Worm (Caenorhabditis elegans) whole organism, L1 larva: ENCODE measurements around the gene Y48C3A.18.
A peak's percentile ranks its signal among the peaks of the same experiment; 100 is the strongest.

ENCODE experiments used
- C16A3.4 ChIP-seq: fragments of 150-350 bp; optimal IDR thresholded peaks from 2 replicates; lab custom pipeline; 2014; ENCODE audit warnings: missing biosample characterization, missing genetic modification characterization
- F16B12.6 ChIP-seq: fragments of 150-350 bp; optimal IDR thresholded peaks from 2 replicates; lab custom pipeline; 2014; ENCODE audit warnings: missing biosample characterization, missing genetic modification characterization
- aha-1 ChIP-seq: fragments of 150-350 bp; optimal IDR thresholded peaks from 2 replicates; lab custom pipeline; 2014; ENCODE audit warnings: missing biosample characterization, missing genetic modification characterization
- ama-1 ChIP-seq: fragments of 150-350 bp; optimal IDR thresholded peaks from 2 replicates; lab custom pipeline; 2014
- blmp-1 ChIP-seq: fragments of 150-350 bp; optimal IDR thresholded peaks from 2 replicates; lab custom pipeline; 2014; ENCODE audit warnings: missing biosample characterization, missing genetic modification characterization
- ceh-88 ChIP-seq: fragments of 200-800 bp; sonication (Bioruptor generic); IDR thresholded peaks from 2 replicates; pipeline ENCODE4 v1.3.6; 2022; ENCODE audit warnings: missing genetic modification characterization, missing compliant biosample characterization
- ceh-90 ChIP-seq: sonication (generic microtip); optimal IDR thresholded peaks from 2 replicates; lab custom pipeline; 2016; ENCODE audit warnings: missing genetic modification characterization, missing compliant biosample characterization
- ces-1 ChIP-seq: fragments of 150-350 bp; optimal IDR thresholded peaks from 2 replicates; lab custom pipeline; 2014; ENCODE audit warnings: missing biosample characterization, missing genetic modification reagents, missing genetic modification characterization
- efl-1 ChIP-seq, 4 experiments: fragments of 150-350 bp; optimal IDR thresholded peaks in 3 of 4; peaks in 1 of 4; 1 replicate in 1 of 4; 2 replicates in 3 of 4; lab custom pipeline; 2014; ENCODE audit warnings: missing biosample characterization in 2 of 4, missing genetic modification characterization in 2 of 4, missing genetic modification reagents in 2 of 4
- egl-13 ChIP-seq: sonication (generic microtip); optimal IDR thresholded peaks from 2 replicates; lab custom pipeline; 2016; ENCODE audit warnings: missing genotype, missing genetic modification reagents, missing genetic modification characterization, missing compliant biosample characterization
- elt-2 ChIP-seq: sonication (generic microtip); optimal IDR thresholded peaks from 2 replicates; lab custom pipeline; 2016; ENCODE audit warnings: missing genetic modification characterization, mild to moderate bottlenecking, inconsistent platforms, missing compliant biosample characterization, missing genetic modification reagents
- ets-5 ChIP-seq: fragments of 200-800 bp; sonication (Bioruptor generic); IDR thresholded peaks from 2 replicates; pipeline ENCODE4 v1.3.6; 2022; ENCODE audit warnings: missing genetic modification characterization, missing compliant biosample characterization
- fkh-10 ChIP-seq: sonication (generic microtip); optimal IDR thresholded peaks from 2 replicates; lab custom pipeline; 2017; ENCODE audit warnings: missing biosample characterization, missing genetic modification reagents, missing genetic modification characterization
- fkh-4 ChIP-seq: sonication (generic microtip); optimal IDR thresholded peaks from 2 replicates; lab custom pipeline; 2016; ENCODE audit warnings: missing compliant biosample characterization, missing genetic modification characterization, borderline replicate concordance
- fkh-8 ChIP-seq: sonication (generic microtip); optimal IDR thresholded peaks from 2 replicates; lab custom pipeline; 2016; ENCODE audit warnings: mild to moderate bottlenecking, missing genetic modification characterization, missing compliant biosample characterization
- fos-1 ChIP-seq: fragments of 150-350 bp; optimal IDR thresholded peaks from 2 replicates; lab custom pipeline; 2014; ENCODE audit warnings: missing biosample characterization, missing genetic modification characterization
- hlh-17 ChIP-seq: fragments of 200-800 bp; sonication (Bioruptor generic); optimal IDR thresholded peaks from 2 replicates; lab custom pipeline; 2018; ENCODE audit warnings: missing genetic modification characterization, mild to moderate bottlenecking, missing compliant biosample characterization, moderate library complexity, borderline replicate concordance
- irx-1 ChIP-seq: sonication (generic microtip); optimal IDR thresholded peaks from 2 replicates; lab custom pipeline; 2016; ENCODE audit warnings: missing genetic modification characterization, missing compliant biosample characterization
- lin-13 ChIP-seq: fragments of 150-350 bp; optimal IDR thresholded peaks from 2 replicates; lab custom pipeline; 2014; ENCODE audit warnings: missing biosample characterization, missing genetic modification reagents, missing genetic modification characterization
- lin-14 ChIP-seq: fragments of 200-800 bp; sonication (Bioruptor generic); optimal IDR thresholded peaks from 2 replicates; lab custom pipeline; 2018; ENCODE audit warnings: mild to moderate bottlenecking, missing genetic modification characterization, moderate library complexity, missing compliant biosample characterization
- lin-15B ChIP-seq: fragments of 150-350 bp; sonication (generic microtip); optimal IDR thresholded peaks from 3 replicates; lab custom pipeline; 2014; ENCODE audit warnings: missing biosample characterization, missing genetic modification characterization
- lin-35 ChIP-seq, 2 experiments: fragments of 150-350 bp; optimal IDR thresholded peaks; 2 replicates each; lab custom pipeline; 2014; ENCODE audit warnings: missing biosample characterization in 2 of 2, missing genetic modification characterization in 2 of 2, missing genetic modification reagents in 2 of 2
- lin-39 ChIP-seq: fragments of 150-350 bp; optimal IDR thresholded peaks from 2 replicates; lab custom pipeline; 2014; ENCODE audit warnings: missing biosample characterization, missing genetic modification reagents, missing genetic modification characterization
- lir-3 ChIP-seq: sonication (generic microtip); optimal IDR thresholded peaks from 2 replicates; lab custom pipeline; 2016; ENCODE audit warnings: mild to moderate bottlenecking, missing genetic modification characterization, moderate library complexity, missing compliant biosample characterization; ENCODE audit not compliant: poor library complexity
- mdl-1 ChIP-seq, 2 experiments: fragments of 150-350 bp; optimal IDR thresholded peaks; 2 replicates each; lab custom pipeline; 2014 to 2017; ENCODE audit warnings: missing biosample characterization in 2 of 2, missing genetic modification characterization in 2 of 2, inconsistent platforms in 1 of 2
- mef-2 ChIP-seq: fragments of 150-350 bp; optimal IDR thresholded peaks from 2 replicates; lab custom pipeline; 2014; ENCODE audit warnings: missing biosample characterization, missing genetic modification characterization
- mep-1 ChIP-seq: fragments of 150-350 bp; optimal IDR thresholded peaks from 2 replicates; lab custom pipeline; 2014; ENCODE audit warnings: missing biosample characterization, missing genetic modification characterization
- nhr-11 ChIP-seq: fragments of 150-350 bp; optimal IDR thresholded peaks from 2 replicates; lab custom pipeline; 2014; ENCODE audit warnings: missing biosample characterization, missing genetic modification characterization
- nhr-19 ChIP-seq: fragments of 200-800 bp; sonication (Bioruptor generic); conservative IDR thresholded peaks from 2 replicates; pipeline ENCODE4 v1.3.6; 2022; ENCODE audit warnings: missing genetic modification characterization, missing compliant biosample characterization
- nhr-20 ChIP-seq: sonication (generic microtip); optimal IDR thresholded peaks from 2 replicates; lab custom pipeline; 2016; ENCODE audit warnings: mild to moderate bottlenecking, missing genetic modification characterization, missing compliant biosample characterization
- nhr-28 ChIP-seq: fragments of 150-350 bp; optimal IDR thresholded peaks from 2 replicates; lab custom pipeline; 2014; ENCODE audit warnings: missing biosample characterization, missing genetic modification characterization
- nhr-47 ChIP-seq: sonication (generic microtip); optimal IDR thresholded peaks from 2 replicates; lab custom pipeline; 2016; ENCODE audit warnings: mild to moderate bottlenecking, missing genetic modification characterization, moderate library complexity, missing compliant biosample characterization
- nhr-76 ChIP-seq: sonication (generic microtip); optimal IDR thresholded peaks from 2 replicates; lab custom pipeline; 2017; ENCODE audit warnings: missing biosample characterization, missing genetic modification characterization
- nhr-77 ChIP-seq: fragments of 150-350 bp; optimal IDR thresholded peaks from 2 replicates; lab custom pipeline; 2014; ENCODE audit warnings: missing biosample characterization, missing genetic modification characterization
- nhr-84 ChIP-seq: sonication (generic microtip); optimal IDR thresholded peaks from 2 replicates; lab custom pipeline; 2017; ENCODE audit warnings: missing biosample characterization, missing genetic modification characterization
- nhr-85 ChIP-seq: sonication (generic microtip); peaks from one replicate; lab custom pipeline; 2016; ENCODE audit warnings: missing genetic modification characterization, inconsistent platforms, missing compliant biosample characterization
- nhr-90 ChIP-seq: sonication (generic microtip); optimal IDR thresholded peaks from 2 replicates; lab custom pipeline; 2016; ENCODE audit warnings: mild to moderate bottlenecking, missing genetic modification characterization, missing compliant biosample characterization; ENCODE audit not compliant: poor library complexity
- pag-3 ChIP-seq: sonication (generic microtip); optimal IDR thresholded peaks from 2 replicates; lab custom pipeline; 2017; ENCODE audit warnings: missing genetic modification characterization, mild to moderate bottlenecking, missing compliant biosample characterization, antibody characterized with exemption, borderline replicate concordance; ENCODE audit not compliant: insufficient read depth
- pax-3 ChIP-seq: fragments of 200-800 bp; sonication (Bioruptor generic); optimal IDR thresholded peaks from 2 replicates; lab custom pipeline; 2018; ENCODE audit warnings: mild to moderate bottlenecking, missing genetic modification characterization, moderate library complexity, missing compliant biosample characterization
- pqm-1 ChIP-seq: sonication (generic microtip); optimal IDR thresholded peaks from 3 replicates; lab custom pipeline; 2017; ENCODE audit warnings: missing biosample characterization, missing genetic modification characterization
- skn-1 ChIP-seq: fragments of 150-350 bp; optimal IDR thresholded peaks from 2 replicates; lab custom pipeline; 2014; ENCODE audit warnings: missing biosample characterization, missing genetic modification characterization
- snu-23 ChIP-seq: sonication (generic microtip); optimal IDR thresholded peaks from 2 replicates; lab custom pipeline; 2016; ENCODE audit warnings: missing genetic modification characterization, missing compliant biosample characterization
- swsn-7 ChIP-seq: sonication (generic microtip); optimal IDR thresholded peaks from 2 replicates; lab custom pipeline; 2016; ENCODE audit warnings: missing genetic modification characterization, missing compliant biosample characterization
- tbx-2 ChIP-seq: sonication (generic microtip); optimal IDR thresholded peaks from 2 replicates; lab custom pipeline; 2016; ENCODE audit warnings: missing genetic modification characterization, missing compliant biosample characterization
- unc-130 ChIP-seq: fragments of 150-350 bp; optimal IDR thresholded peaks from 2 replicates; lab custom pipeline; 2017; ENCODE audit warnings: missing biosample characterization, missing genetic modification characterization, inconsistent platforms
- unc-86 ChIP-seq: sonication (generic microtip); optimal IDR thresholded peaks from 2 replicates; lab custom pipeline; 2016; ENCODE audit warnings: missing genetic modification characterization, missing compliant biosample characterization
- unc-98 ChIP-seq: fragments of 200-800 bp; sonication (Bioruptor generic); IDR thresholded peaks from 2 replicates; pipeline ENCODE4 v1.3.6; 2022; ENCODE audit warnings: missing genetic modification characterization, missing compliant biosample characterization
- vab-15 ChIP-seq: sonication (generic microtip); optimal IDR thresholded peaks from 2 replicates; lab custom pipeline; 2017; ENCODE audit warnings: missing genotype, mild to moderate bottlenecking, missing genetic modification characterization, missing compliant biosample characterization
- xbp-1 ChIP-seq: sonication (generic microtip); optimal IDR thresholded peaks from 2 replicates; lab custom pipeline; 2016; ENCODE audit warnings: missing genetic modification characterization, missing compliant biosample characterization
- zip-4 ChIP-seq: fragments of 200-800 bp; sonication (Bioruptor generic); optimal IDR thresholded peaks from 2 replicates; lab custom pipeline; 2018; ENCODE audit warnings: mild to moderate bottlenecking, missing genetic modification characterization, moderate library complexity, missing compliant biosample characterization
- ztf-4 ChIP-seq: fragments of 150-350 bp; optimal IDR thresholded peaks from 2 replicates; lab custom pipeline; 2014; ENCODE audit warnings: missing biosample characterization, missing genetic modification characterization

Y48C3A.18 gene

ce11 chrII:13456622-13457021 is 44.2 kb downstream of the Y48C3A.18 start:
- TF ChIP-seq lin-15B = no peak
- TF ChIP-seq ama-1 = no peak
- TF ChIP-seq nhr-90 (tag; lab: Kevin White, UChicago) = no peak
- peak; percentile 13 for TF ChIP-seq tbx-2 (tag; lab: Kevin White, UChicago)
- TF ChIP-seq unc-130 (tag; lab: Kevin White, UChicago) = no peak
- TF ChIP-seq C16A3.4 (tag; lab: Kevin White, UChicago) = no peak
- TF ChIP-seq nhr-19 (GFP tag; lab: Robert Waterston, UW) = peak; percentile 18; the same call in 1 of the 2 replicates
- TF ChIP-seq mep-1 (tag; lab: Kevin White, UChicago) = peak; percentile 3
- no peak for TF ChIP-seq egl-13 (tag; lab: Kevin White, UChicago)
- no peak for TF ChIP-seq nhr-76
- TF ChIP-seq xbp-1 (tag; lab: Kevin White, UChicago) = no peak
- no peak for TF ChIP-seq nhr-47
- TF ChIP-seq ztf-4 = no peak
- no peak for TF ChIP-seq unc-98 (GFP tag; lab: Robert Waterston, UW)
- TF ChIP-seq F16B12.6 = no peak
- no peak for TF ChIP-seq nhr-85
- peak; percentile 14 for TF ChIP-seq skn-1 (tag; lab: Kevin White, UChicago)
- TF ChIP-seq aha-1 = no peak
- no peak for TF ChIP-seq zip-4 (GFP tag; lab: Kevin White, UChicago)
- TF ChIP-seq vab-15 (tag; lab: Kevin White, UChicago) = no peak
- no peak for TF ChIP-seq blmp-1 (tag; lab: Kevin White, UChicago)
- TF ChIP-seq pqm-1 (tag; lab: Kevin White, UChicago) = no peak
- no peak for TF ChIP-seq elt-2
- TF ChIP-seq unc-86 (tag; lab: Kevin White, UChicago) = no peak
- TF ChIP-seq pax-3 (tag; lab: Kevin White, UChicago) = no peak
- TF ChIP-seq snu-23 = peak; percentile 51
- peak in 1 of 2 experiments; percentile 10 for TF ChIP-seq lin-35 (GFP tag; optimal IDR thresholded peaks at IDR 0.05; lab: Kevin White, UChicago)
- peak; percentile 83 for TF ChIP-seq lin-14
- TF ChIP-seq lir-3 (tag; lab: Kevin White, UChicago) = no peak
- TF ChIP-seq lin-13 (GFP tag; lab: Kevin White, UChicago) = no peak
- peak; percentile 22 for TF ChIP-seq swsn-7
- peak in 1 of 2 experiments; percentile 22 for TF ChIP-seq mdl-1 (tag; optimal IDR thresholded peaks at IDR 0.05; lab: Kevin White, UChicago)
- TF ChIP-seq nhr-77 (tag; lab: Kevin White, UChicago) = peak; percentile 6
- TF ChIP-seq fkh-10 (GFP tag; lab: Kevin White, UChicago) = no peak
- no peak for TF ChIP-seq pag-3 (tag; lab: Kevin White, UChicago)
- no peak for TF ChIP-seq lin-39 (tag; lab: Kevin White, UChicago)
- peak; percentile 21 for TF ChIP-seq nhr-20 (tag; lab: Kevin White, UChicago)
- TF ChIP-seq fkh-8 (tag; lab: Kevin White, UChicago) = no peak
- no peak for TF ChIP-seq nhr-84 (tag; lab: Kevin White, UChicago)
- TF ChIP-seq, all 84 proteins: peak for 11

ce11 chrII:13460592-13461395 is 48.4 kb downstream of the Y48C3A.18 start, which contains the start of gene pqn-27:
TSS of gene pqn-27 (minus strand) at chrII:13460642.
- TF ChIP-seq efl-1 (optimal IDR thresholded peaks at IDR 0.05; lab: Kevin White, UChicago) (peak; percentile 69 to 71), efl-1 (GFP tag; optimal IDR thresholded peaks at IDR 0.05 in 1 of 2; lab: Kevin White, UChicago) (peak; percentile 58 to 96), nhr-11 (no peak), hlh-17 (GFP tag; lab: Kevin White, UChicago) (no peak), nhr-77 (tag; lab: Kevin White, UChicago) (no peak), ceh-90 (tag; lab: Kevin White, UChicago) (no peak), nhr-28 (tag; lab: Kevin White, UChicago) (no peak), ztf-4 (peak; percentile 93), irx-1 (tag; lab: Kevin White, UChicago) (peak; percentile 69), ces-1 (GFP tag; lab: Kevin White, UChicago) (no peak), ets-5 (GFP tag; lab: Robert Waterston, UW) (no peak), mef-2 (tag; lab: Kevin White, UChicago) (no peak), fos-1 (tag; lab: Kevin White, UChicago) (peak; percentile 47), fkh-4 (no peak), lin-13 (GFP tag; lab: Kevin White, UChicago) (peak; percentile 44), ceh-88 (no peak), aha-1 (no peak), lin-35 (GFP tag; optimal IDR thresholded peaks at IDR 0.05; lab: Kevin White, UChicago) (peak; percentile 39 to 70), nhr-47 (peak; percentile 74), nhr-90 (tag; lab: Kevin White, UChicago) (peak; percentile 77), mep-1 (tag; lab: Kevin White, UChicago) (peak; percentile 80)
